Worm (Caenorhabditis elegans): ENCODE results near the gene hsp-75.

ce11 chrIII:7258931-7259330 is 32.4 kb upstream of the hsp-75 start, which contains the start of gene B0361.4:
- no peak for TF ChIP-seq nhr-6 (tag; optimal IDR thresholded peaks at IDR 0.05)
- no peak for TF ChIP-seq unc-62 (GFP tag; optimal IDR thresholded peaks at IDR 0.05)
- no peak for TF ChIP-seq ama-1 (optimal IDR thresholded peaks at IDR 0.05)
- TF ChIP-seq nhr-10 (tag; optimal IDR thresholded peaks at IDR 0.05): no peak
- TF ChIP-seq peb-1 (tag; optimal IDR thresholded peaks at IDR 0.05): no peak
